Worm (Caenorhabditis elegans) whole organism, L3 larva: ENCODE measurements around the gene ctsa-4.2.

Experiments used
- ceh-82 ChIP-seq: fragments of 150-350 bp; optimal IDR thresholded peaks from 2 replicates; lab custom pipeline; 2014; ENCODE audit warnings: missing biosample characterization, missing genetic modification characterization
- elt-2 ChIP-seq: sonication (generic microtip); optimal IDR thresholded peaks from 2 replicates; lab custom pipeline; 2016; ENCODE audit warnings: missing genetic modification reagents, mild to moderate bottlenecking, missing genetic modification characterization, missing compliant biosample characterization
- lin-39 ChIP-seq: fragments of 150-350 bp; optimal IDR thresholded peaks from 2 replicates; lab custom pipeline; 2018; ENCODE audit warnings: missing biosample characterization, missing genetic modification reagents, missing genetic modification characterization
- nhr-76 ChIP-seq: fragments of 150-350 bp; sonication (generic microtip); optimal IDR thresholded peaks from 5 replicates; lab custom pipeline; 2014; ENCODE audit warnings: missing biosample characterization, missing genetic modification characterization
- nhr-77 ChIP-seq: fragments of 150-350 bp; optimal IDR thresholded peaks from 2 replicates; lab custom pipeline; 2014; ENCODE audit warnings: missing biosample characterization, missing genetic modification characterization
- pqm-1 ChIP-seq: fragments of 150-350 bp; optimal IDR thresholded peaks from 2 replicates; lab custom pipeline; 2017; ENCODE audit warnings: missing biosample characterization, missing genetic modification characterization, inconsistent platforms
- unc-39 ChIP-seq: sonication (generic microtip); optimal IDR thresholded peaks from 4 replicates; lab custom pipeline; 2017; ENCODE audit warnings: missing biosample characterization, missing genetic modification characterization
- unc-62 ChIP-seq: fragments of 150-350 bp; sonication (generic microtip); optimal IDR thresholded peaks from 4 replicates; lab custom pipeline; 2014; ENCODE audit warnings: missing biosample characterization, missing genetic modification reagents, missing genetic modification characterization

DNA sequence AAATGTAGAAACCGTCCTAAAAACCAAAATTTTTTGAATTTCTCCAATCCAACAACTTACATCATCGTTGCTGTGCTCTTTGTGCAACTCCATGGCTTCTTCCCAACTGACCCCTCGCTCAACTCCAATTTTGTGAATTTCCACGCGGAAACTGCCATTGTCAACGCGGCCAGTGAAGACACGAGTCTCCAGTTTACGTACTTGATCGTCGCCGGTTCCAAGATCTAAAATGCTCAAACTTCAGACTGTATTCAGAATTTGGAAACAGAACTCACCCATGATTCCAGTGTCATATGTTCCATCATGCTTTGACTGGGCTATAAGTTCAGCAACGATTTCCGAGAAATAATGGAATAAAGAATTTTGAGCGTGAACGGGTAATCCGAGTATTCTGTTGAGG lies 18.3 kb upstream of the ctsa-4.2 start:
- no peak for TF ChIP-seq ceh-82 (tag; lab: Kevin White, UChicago)
- no peak for TF ChIP-seq nhr-77
- no peak for TF ChIP-seq unc-39 (tag; lab: Kevin White, UChicago)
- TF ChIP-seq lin-39 (tag; lab: Kevin White, UChicago) = no peak
- no peak for TF ChIP-seq pqm-1 (tag; lab: Kevin White, UChicago)
- TF ChIP-seq unc-62 (GFP tag; lab: Kevin White, UChicago) = no peak
- TF ChIP-seq nhr-76 = no peak
- TF ChIP-seq elt-2 (tag; lab: Kevin White, UChicago) = no peak
